Worm (Caenorhabditis elegans) whole organism, midembryonic: ENCODE results near the gene K02H11.4.

Source experiments
- T22C8.4 ChIP-seq: fragments of 200-800 bp; sonication (Bioruptor generic); IDR thresholded peaks from 2 replicates; pipeline ENCODE4 v1.3.6; 2022; ENCODE audit warnings: missing genetic modification characterization, missing compliant biosample characterization
- cog-1 ChIP-seq: sonication (generic microtip); optimal IDR thresholded peaks from 2 replicates; lab custom pipeline; 2016; ENCODE audit warnings: missing genetic modification characterization, missing compliant biosample characterization
- flt-1 ChIP-seq: fragments of 200-800 bp; sonication (Bioruptor generic); IDR thresholded peaks from 2 replicates; pipeline ENCODE4 v1.3.6; 2022; ENCODE audit warnings: missing genetic modification characterization, missing compliant biosample characterization
- klf-2 ChIP-seq: fragments of 200-800 bp; sonication (Bioruptor generic); conservative IDR thresholded peaks from 2 replicates; pipeline ENCODE4 v1.3.6; 2022; ENCODE audit warnings: missing genetic modification reagents, missing genetic modification characterization, missing compliant biosample characterization
- med-1 ChIP-seq: sonication (generic microtip); optimal IDR thresholded peaks from 2 replicates; lab custom pipeline; 2017; ENCODE audit warnings: missing genetic modification characterization, mild to moderate bottlenecking, missing compliant biosample characterization, antibody characterized with exemption, missing genetic modification reagents; ENCODE audit not compliant: insufficient read depth
- ref-1 ChIP-seq: fragments of 200-800 bp; sonication (Bioruptor generic); conservative IDR thresholded peaks from 2 replicates; pipeline ENCODE4 v1.3.6; 2022; ENCODE audit warnings: missing genetic modification reagents, missing genetic modification characterization, missing compliant biosample characterization
- tab-1 ChIP-seq: fragments of 200-800 bp; sonication (Bioruptor generic); IDR thresholded peaks from 2 replicates; pipeline ENCODE4 v1.3.6; 2022; ENCODE audit warnings: missing genetic modification characterization, missing compliant biosample characterization
- ztf-23 ChIP-seq: fragments of 200-800 bp; sonication (Bioruptor generic); IDR thresholded peaks from 2 replicates; pipeline ENCODE4 v1.3.6; 2022; ENCODE audit warnings: missing genetic modification reagents, missing genetic modification characterization, missing compliant biosample characterization
- ztf-29 ChIP-seq: fragments of 200-800 bp; sonication (Bioruptor generic); IDR thresholded peaks from 2 replicates; pipeline ENCODE4 v1.3.6; 2022; ENCODE audit warnings: missing genetic modification reagents, missing genetic modification characterization, missing compliant biosample characterization

K02H11.4 gene

ce11 chrV:1505995-1506394 is 25.1 kb downstream of the K02H11.4 start, which contains the start of gene sru-28:
sru-28 (plus strand) TSS chrV:1506295.
- TF ChIP-seq ztf-23 (GFP tag; lab: Robert Waterston, UW) = no peak
- TF ChIP-seq flt-1 (GFP tag; lab: Robert Waterston, UW) = no peak
- no peak for TF ChIP-seq klf-2 (GFP tag; lab: Robert Waterston, UW)
- TF ChIP-seq med-1 (GFP tag; lab: Kevin White, UChicago) = no peak
- TF ChIP-seq T22C8.4 (GFP tag; lab: Robert Waterston, UW) = no peak
- TF ChIP-seq ref-1 (GFP tag; lab: Robert Waterston, UW) = no peak
- no peak for TF ChIP-seq tab-1 (GFP tag; lab: Robert Waterston, UW)
- no peak for TF ChIP-seq cog-1 (tag; lab: Kevin White, UChicago)
- TF ChIP-seq ztf-29 (GFP tag; lab: Robert Waterston, UW) = no peak

- TF ChIP-seq flt-1 (GFP tag; lab: Robert Waterston, UW) (no peak), T22C8.4 (GFP tag; lab: Robert Waterston, UW) (no peak), ztf-29 (GFP tag; lab: Robert Waterston, UW) (no peak), cog-1 (tag; lab: Kevin White, UChicago) (no peak), klf-2 (GFP tag; lab: Robert Waterston, UW) (no peak), med-1 (GFP tag; lab: Kevin White, UChicago) (no peak), ref-1 (GFP tag; lab: Robert Waterston, UW) (no peak), ztf-23 (GFP tag; lab: Robert Waterston, UW) (no peak), tab-1 (GFP tag; lab: Robert Waterston, UW) (no peak)
These were observed 31.9 kb downstream of the K02H11.4 start, which contains the start of gene sru-27 for ce11 chrV:1499140-1499539. sru-27 (plus strand) TSS chrV:1499440.

DNA sequence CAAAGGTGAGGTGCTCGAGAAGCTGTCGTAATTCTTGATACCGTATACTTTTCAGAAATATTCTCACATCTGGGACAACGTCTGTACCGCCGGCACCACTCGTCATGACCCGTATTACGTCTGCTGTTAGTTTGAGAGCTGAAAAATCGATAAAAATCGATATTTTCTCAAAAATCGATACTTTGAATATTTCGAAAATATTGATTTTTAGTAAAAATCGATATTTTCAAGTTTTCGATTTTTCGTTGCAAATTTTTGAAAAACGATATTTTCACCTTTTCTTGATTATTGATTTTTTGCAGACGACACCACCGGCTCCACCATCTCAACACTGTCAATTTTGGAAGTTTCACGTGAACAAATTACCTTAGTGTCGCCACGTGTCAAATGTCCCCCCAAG is 35.3 kb downstream of the K02H11.4 start:
- peak; percentile 80 for TF ChIP-seq T22C8.4 (GFP tag; lab: Robert Waterston, UW)
- TF ChIP-seq ref-1 (GFP tag; lab: Robert Waterston, UW) = no peak

ce11 chrV:1495334-1495733 is 35.7 kb downstream of the K02H11.4 start, which contains the start of gene C38C3.3:
C38C3.3 (plus strand) TSS chrV:1495634.
- no peak for TF ChIP-seq ztf-23 (GFP tag; lab: Robert Waterston, UW)
- TF ChIP-seq flt-1 (GFP tag; lab: Robert Waterston, UW) = no peak
- TF ChIP-seq klf-2 (GFP tag; lab: Robert Waterston, UW) = no peak
- TF ChIP-seq ztf-29 (GFP tag; lab: Robert Waterston, UW) = no peak
- TF ChIP-seq T22C8.4 (GFP tag; lab: Robert Waterston, UW) = no peak
- TF ChIP-seq cog-1 (tag; lab: Kevin White, UChicago) = no peak
- TF ChIP-seq ref-1 (GFP tag; lab: Robert Waterston, UW) = no peak
- no peak for TF ChIP-seq med-1 (GFP tag; lab: Kevin White, UChicago)
- TF ChIP-seq tab-1 (GFP tag; lab: Robert Waterston, UW) = no peak

DNA sequence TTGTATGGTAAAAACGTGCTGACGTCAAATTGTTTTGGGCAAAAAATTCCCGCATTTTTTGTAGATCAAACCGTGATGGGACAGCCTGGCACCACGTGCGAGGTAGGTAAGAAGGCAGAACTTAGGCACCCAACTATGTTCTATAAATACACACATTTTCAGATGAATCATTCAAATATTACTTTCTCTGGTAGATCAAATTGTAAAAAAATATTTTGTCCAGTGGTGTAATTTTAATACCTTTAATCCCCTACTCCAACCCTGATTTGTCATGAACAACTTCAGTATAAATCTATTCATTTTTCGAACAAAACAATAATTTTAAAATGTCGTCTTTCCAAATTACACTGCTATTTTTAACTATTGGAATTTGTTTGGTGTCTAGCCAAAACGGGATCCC is 36.6 kb downstream of the K02H11.4 start, which contains the start of gene spig-7:
TSS of gene spig-7 (plus strand) at position 301 of the 400 bp plus-strand sequence.
- TF ChIP-seq ztf-23 (GFP tag; lab: Robert Waterston, UW) = no peak
- no peak for TF ChIP-seq ref-1 (GFP tag; lab: Robert Waterston, UW)
- no peak for TF ChIP-seq med-1 (GFP tag; lab: Kevin White, UChicago)
- TF ChIP-seq flt-1 (GFP tag; lab: Robert Waterston, UW) = no peak
- no peak for TF ChIP-seq tab-1 (GFP tag; lab: Robert Waterston, UW)
- no peak for TF ChIP-seq klf-2 (GFP tag; lab: Robert Waterston, UW)
- no peak for TF ChIP-seq T22C8.4 (GFP tag; lab: Robert Waterston, UW)
- no peak for TF ChIP-seq ztf-29 (GFP tag; lab: Robert Waterston, UW)
- TF ChIP-seq cog-1 (tag; lab: Kevin White, UChicago) = no peak

DNA sequence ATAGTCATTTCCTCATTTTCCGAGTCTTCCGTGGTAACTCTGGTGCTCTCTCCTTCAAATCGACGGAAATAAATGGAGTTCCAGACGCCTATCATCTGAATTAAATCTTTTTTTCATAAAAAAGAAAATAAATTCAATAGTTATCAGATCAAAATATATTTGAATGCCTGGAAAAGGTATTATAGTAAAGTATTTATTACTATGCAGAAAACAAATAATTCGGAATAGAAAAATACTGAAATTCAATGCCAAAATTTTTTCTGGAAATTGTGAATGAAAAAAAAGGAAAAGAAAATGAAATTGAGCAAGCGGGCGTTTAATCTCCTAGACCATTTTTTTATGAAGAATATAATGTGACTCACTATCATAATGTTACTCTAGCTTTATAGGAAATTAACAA is 39.5 kb downstream of the K02H11.4 start, which contains the start of gene C38C3.6:
TSS of gene C38C3.6 (minus strand) at position 101 of the 400 bp plus-strand sequence.
- no peak for TF ChIP-seq tab-1 (GFP tag; lab: Robert Waterston, UW)
- no peak for TF ChIP-seq ref-1 (GFP tag; lab: Robert Waterston, UW)
- TF ChIP-seq T22C8.4 (GFP tag; lab: Robert Waterston, UW) = no peak
- TF ChIP-seq klf-2 (GFP tag; lab: Robert Waterston, UW) = no peak
- TF ChIP-seq flt-1 (GFP tag; lab: Robert Waterston, UW) = no peak
- TF ChIP-seq ztf-29 (GFP tag; lab: Robert Waterston, UW) = no peak
- no peak for TF ChIP-seq ztf-23 (GFP tag; lab: Robert Waterston, UW)
- TF ChIP-seq cog-1 (tag; lab: Kevin White, UChicago) = no peak
- no peak for TF ChIP-seq med-1 (GFP tag; lab: Kevin White, UChicago)

ce11 chrV:1488642-1489041 is 42.4 kb downstream of the K02H11.4 start:
- no peak for TF ChIP-seq cog-1 (tag; lab: Kevin White, UChicago)
- TF ChIP-seq ref-1 (GFP tag; lab: Robert Waterston, UW) = no peak
- no peak for TF ChIP-seq ztf-23 (GFP tag; lab: Robert Waterston, UW)

ce11 chrV:1487262-1487661 is 43.8 kb downstream of the K02H11.4 start:
- TF ChIP-seq med-1 (GFP tag; lab: Kevin White, UChicago) (no peak), klf-2 (GFP tag; lab: Robert Waterston, UW) (no peak), ztf-29 (GFP tag; lab: Robert Waterston, UW) (no peak), T22C8.4 (GFP tag; lab: Robert Waterston, UW) (no peak), ztf-23 (GFP tag; lab: Robert Waterston, UW) (no peak), tab-1 (GFP tag; lab: Robert Waterston, UW) (no peak), flt-1 (GFP tag; lab: Robert Waterston, UW) (no peak), cog-1 (tag; lab: Kevin White, UChicago) (no peak), ref-1 (GFP tag; lab: Robert Waterston, UW) (no peak)

- no peak for TF ChIP-seq ztf-23 (GFP tag; lab: Robert Waterston, UW)
- TF ChIP-seq cog-1 (tag; lab: Kevin White, UChicago) = no peak
- TF ChIP-seq klf-2 (GFP tag; lab: Robert Waterston, UW) = no peak
- TF ChIP-seq ztf-29 (GFP tag; lab: Robert Waterston, UW) = no peak
- TF ChIP-seq tab-1 (GFP tag; lab: Robert Waterston, UW) = no peak
- no peak for TF ChIP-seq T22C8.4 (GFP tag; lab: Robert Waterston, UW)
- no peak for TF ChIP-seq flt-1 (GFP tag; lab: Robert Waterston, UW)
- TF ChIP-seq med-1 (GFP tag; lab: Kevin White, UChicago) = no peak
These were observed 45.0 kb downstream of the K02H11.4 start for ce11 chrV:1486031-1486430.
